Worm (Caenorhabditis elegans): Measurements from ENCODE around the gene F28H6.4.

F28H6.4 gene

DNA sequence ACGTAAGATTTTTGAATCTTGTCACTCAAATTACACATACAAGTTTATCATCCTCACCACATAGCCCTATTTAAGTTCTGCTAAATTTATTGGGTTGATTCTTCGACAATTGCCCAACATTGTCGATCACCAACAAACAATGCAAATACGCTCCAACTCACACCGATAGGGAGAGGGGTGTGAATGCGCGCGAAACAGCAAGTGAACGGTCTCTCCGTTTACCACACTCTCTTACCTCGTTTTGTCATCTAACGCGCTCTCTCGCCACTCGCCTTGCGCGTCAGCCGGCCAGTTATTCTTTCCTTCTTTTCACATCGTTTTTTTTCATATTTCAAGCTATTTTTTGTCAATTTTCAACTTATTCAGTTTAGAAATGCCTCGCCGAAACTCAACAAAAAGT lies 25.7 kb upstream of the F28H6.4 start, which contains the start of gene F16B12.6 (continued):
- no peak for TF ChIP-seq mef-2 (tag; optimal IDR thresholded peaks at IDR 0.05)
- TF ChIP-seq Y116A8C.19 (tag; optimal IDR thresholded peaks at IDR 0.05; ENCODE audit: borderline replicate concordance) = no peak
- peak; percentile 44 for TF ChIP-seq egl-13 (tag; optimal IDR thresholded peaks at IDR 0.05)
- TF ChIP-seq lin-15B (tag; optimal IDR thresholded peaks at IDR 0.05) = peak; percentile 88
- TF ChIP-seq nhr-77 (tag; optimal IDR thresholded peaks at IDR 0.05) = peak; percentile 63
- TF ChIP-seq efl-1 (optimal IDR thresholded peaks at IDR 0.05) = peak; percentile 81 to 99
- peak; percentile 79 to 97 for TF ChIP-seq efl-1 (GFP tag; optimal IDR thresholded peaks at IDR 0.05 in 1 of 2)
- TF ChIP-seq mab-9 (GFP tag; IDR thresholded peaks at IDR 0.05) = peak; percentile 47; the same call in 1 of the 2 replicates
- TF ChIP-seq unc-86 (tag; optimal IDR thresholded peaks at IDR 0.05) = peak; percentile 64
- TF ChIP-seq fos-1 (tag; optimal IDR thresholded peaks at IDR 0.05) = peak; percentile 78
- TF ChIP-seq rnt-1 (tag; optimal IDR thresholded peaks at IDR 0.05) = peak; percentile 72
- TF ChIP-seq tlp-1 (tag; optimal IDR thresholded peaks at IDR 0.05) = no peak
- peak; percentile 75 for TF ChIP-seq skn-1 (tag; optimal IDR thresholded peaks at IDR 0.05)
- peak; percentile 92 for TF ChIP-seq fkh-8 (tag; optimal IDR thresholded peaks at IDR 0.05)
- peak in 1 of 2 experiments; percentile 44 for TF ChIP-seq mdl-1 (tag; optimal IDR thresholded peaks at IDR 0.05)
- no peak for TF ChIP-seq ces-1 (GFP tag; optimal IDR thresholded peaks at IDR 0.05)
- TF ChIP-seq egl-27 (tag; optimal IDR thresholded peaks at IDR 0.05) = no peak
- TF ChIP-seq dpl-1 (GFP tag; optimal IDR thresholded peaks at IDR 0.05) = peak; percentile 86 to 90 (median 88)
- no peak for TF ChIP-seq aha-1 (tag; optimal IDR thresholded peaks at IDR 0.05)
- peak; percentile 57; the same call in 1 of the 2 replicates for TF ChIP-seq ceh-88 (GFP tag; IDR thresholded peaks at IDR 0.05)
- TF ChIP-seq nhr-11 (tag; optimal IDR thresholded peaks at IDR 0.05) = no peak
- no peak for TF ChIP-seq hlh-17 (GFP tag; optimal IDR thresholded peaks at IDR 0.05; ENCODE audit: borderline replicate concordance)
- no peak for TF ChIP-seq C34B4.2 (tag; optimal IDR thresholded peaks at IDR 0.05)
- TF ChIP-seq mep-1 (tag; optimal IDR thresholded peaks at IDR 0.05) = peak; percentile 85
- TF ChIP-seq nhr-76 (tag; optimal IDR thresholded peaks at IDR 0.05) = no peak
- no peak for TF ChIP-seq efl-3 (GFP tag; optimal IDR thresholded peaks at IDR 0.05)
- peak; percentile 84 for TF ChIP-seq nhr-47 (tag; optimal IDR thresholded peaks at IDR 0.05)
- TF ChIP-seq blmp-1 (tag; optimal IDR thresholded peaks at IDR 0.05) = peak; percentile 59
- TF ChIP-seq unc-30 (tag; optimal IDR thresholded peaks at IDR 0.05) = no peak
- TF ChIP-seq aly-2 (tag; optimal IDR thresholded peaks at IDR 0.05) = peak; percentile 53
- peak; percentile 23 for TF ChIP-seq elt-2 (tag; optimal IDR thresholded peaks at IDR 0.05)
- TF ChIP-seq F16B12.6 (tag; optimal IDR thresholded peaks at IDR 0.05) = peak; percentile 77
- peak; percentile 71 for TF ChIP-seq isw-1 (GFP tag; IDR thresholded peaks at IDR 0.05)
- TF ChIP-seq nhr-19 (GFP tag; conservative IDR thresholded peaks at IDR 0.05) = peak; percentile 71
- TF ChIP-seq ceh-8 (GFP tag; optimal IDR thresholded peaks at IDR 0.05) = no peak
- no peak for TF ChIP-seq ama-1 (optimal IDR thresholded peaks at IDR 0.05)
- peak; percentile 94 for TF ChIP-seq lin-35 (GFP tag; optimal IDR thresholded peaks at IDR 0.05)
- no peak for TF ChIP-seq ceh-90 (tag; optimal IDR thresholded peaks at IDR 0.05)
- peak; percentile 56 to 91 (median 64) for TF ChIP-seq ceh-82 (tag; optimal IDR thresholded peaks at IDR 0.05)
- peak in 3 of 6 experiments; percentile 8 to 46 (median 34) for TF ChIP-seq elt-3 (tag; optimal IDR thresholded peaks at IDR 0.05)
- no peak for TF ChIP-seq zag-1 (tag; optimal IDR thresholded peaks at IDR 0.05)
- peak; percentile 85 for TF ChIP-seq nhr-20 (tag; optimal IDR thresholded peaks at IDR 0.05)
- no peak for TF ChIP-seq hpl-2 (GFP tag; optimal IDR thresholded peaks at IDR 0.05)
- no peak for TF ChIP-seq ets-5 (GFP tag; IDR thresholded peaks at IDR 0.05)
- no peak for TF ChIP-seq sox-4 (tag; optimal IDR thresholded peaks at IDR 0.05)
- no peak for TF ChIP-seq nhr-12 (tag; optimal IDR thresholded peaks at IDR 0.05)
- TF ChIP-seq unc-62 (GFP tag; optimal IDR thresholded peaks at IDR 0.05) = no peak
- TF ChIP-seq pqm-1 (tag; optimal IDR thresholded peaks at IDR 0.05) = no peak
- TF ChIP-seq lin-39 (tag; optimal IDR thresholded peaks at IDR 0.05) = no peak
- TF ChIP-seq irx-1 (tag; optimal IDR thresholded peaks at IDR 0.05) = peak; percentile 65
- no peak for TF ChIP-seq pag-3 (tag; optimal IDR thresholded peaks at IDR 0.05; ENCODE audit: borderline replicate concordance, insufficient read depth)
- TF ChIP-seq pax-3 (tag; optimal IDR thresholded peaks at IDR 0.05) = peak; percentile 31
- peak; percentile 13 for TF ChIP-seq lir-3 (tag; optimal IDR thresholded peaks at IDR 0.05; ENCODE audit: poor library complexity)
